Worm (Caenorhabditis elegans) whole organism, L2 larva: ENCODE data around the gene srw-117.

Experiments used
- R02D3.7 ChIP-seq: fragments of 150-350 bp; optimal IDR thresholded peaks from 2 replicates; lab custom pipeline; 2014; ENCODE audit warnings: missing biosample characterization, missing genetic modification characterization
- Y55F3AM.14 ChIP-seq: fragments of 200-800 bp; sonication (Bioruptor generic); optimal IDR thresholded peaks from 2 replicates; lab custom pipeline; 2018; ENCODE audit warnings: mild to moderate bottlenecking, missing genetic modification characterization, missing compliant biosample characterization
- aly-2 ChIP-seq: fragments of 150-350 bp; optimal IDR thresholded peaks from 2 replicates; lab custom pipeline; 2014; ENCODE audit warnings: missing biosample characterization, missing genetic modification characterization
- blmp-1 ChIP-seq: sonication (generic microtip); optimal IDR thresholded peaks from 2 replicates; lab custom pipeline; 2017; ENCODE audit warnings: missing genetic modification characterization, mild to moderate bottlenecking, missing compliant biosample characterization, antibody characterized with exemption, moderate library complexity; ENCODE audit not compliant: insufficient read depth
- ceh-16 ChIP-seq: fragments of 150-350 bp; optimal IDR thresholded peaks from 2 replicates; lab custom pipeline; 2014; ENCODE audit warnings: missing biosample characterization, missing genetic modification characterization
- ceh-82 ChIP-seq: fragments of 150-350 bp; optimal IDR thresholded peaks from 2 replicates; lab custom pipeline; 2014; ENCODE audit warnings: missing biosample characterization, missing genetic modification characterization
- crh-2 ChIP-seq: sonication (generic microtip); optimal IDR thresholded peaks from 2 replicates; lab custom pipeline; 2017; ENCODE audit warnings: missing biosample characterization, missing genetic modification characterization
- dmd-4 ChIP-seq: sonication (generic microtip); optimal IDR thresholded peaks from 2 replicates; lab custom pipeline; 2017; ENCODE audit warnings: missing biosample characterization, missing genetic modification characterization
- egl-27 ChIP-seq: sonication (generic microtip); optimal IDR thresholded peaks from 3 replicates; lab custom pipeline; 2017; ENCODE audit warnings: missing biosample characterization, missing genetic modification reagents, missing genetic modification characterization
- elt-3 ChIP-seq: sonication (generic microtip); optimal IDR thresholded peaks from 2 replicates; lab custom pipeline; 2017; ENCODE audit warnings: missing biosample characterization, missing genetic modification characterization
- gmeb-1 ChIP-seq: fragments of 150-350 bp; optimal IDR thresholded peaks from 2 replicates; lab custom pipeline; 2014; ENCODE audit warnings: missing biosample characterization, missing genetic modification characterization
- lin-11 ChIP-seq: fragments of 150-350 bp; sonication (generic microtip); optimal IDR thresholded peaks from 2 replicates; lab custom pipeline; 2014; ENCODE audit warnings: missing biosample characterization, missing genetic modification characterization, inconsistent platforms, mixed read lengths
- lin-13 ChIP-seq: fragments of 150-350 bp; optimal IDR thresholded peaks from 2 replicates; lab custom pipeline; 2014; ENCODE audit warnings: missing biosample characterization, missing genetic modification reagents, missing genetic modification characterization
- lsy-2 ChIP-seq, 2 experiments: fragments of 150-350 bp in 1 of 2; sonication (generic microtip) in 1 of 2; optimal IDR thresholded peaks; 2 replicates each; lab custom pipeline; 2014 to 2017; ENCODE audit warnings: missing biosample characterization in 2 of 2, missing genetic modification characterization in 2 of 2
- mab-5 ChIP-seq: fragments of 150-350 bp; optimal IDR thresholded peaks from 2 replicates; lab custom pipeline; 2014; ENCODE audit warnings: missing biosample characterization, missing genetic modification characterization
- mbf-1 ChIP-seq: sonication (generic microtip); optimal IDR thresholded peaks from 2 replicates; lab custom pipeline; 2017; ENCODE audit warnings: missing biosample characterization, missing genetic modification characterization
- mdl-1 ChIP-seq, 2 experiments: fragments of 150-350 bp in 1 of 2; sonication (generic microtip) in 1 of 2; optimal IDR thresholded peaks; 2 replicates each; lab custom pipeline; 2017; ENCODE audit warnings: missing biosample characterization in 2 of 2, missing genetic modification characterization in 2 of 2
- nhr-10 ChIP-seq: sonication (generic microtip); optimal IDR thresholded peaks from 2 replicates; lab custom pipeline; 2017; ENCODE audit warnings: missing biosample characterization, missing genetic modification characterization
- nhr-11 ChIP-seq: fragments of 150-350 bp; optimal IDR thresholded peaks from 2 replicates; lab custom pipeline; 2014; ENCODE audit warnings: missing biosample characterization, missing genetic modification characterization
- nhr-12 ChIP-seq: fragments of 150-350 bp; optimal IDR thresholded peaks from 2 replicates; lab custom pipeline; 2014; ENCODE audit warnings: missing biosample characterization, missing genetic modification characterization
- nhr-23 ChIP-seq: fragments of 150-350 bp; optimal IDR thresholded peaks from 2 replicates; lab custom pipeline; 2014; ENCODE audit warnings: missing biosample characterization, missing genetic modification reagents, missing genetic modification characterization
- nhr-237 ChIP-seq: fragments of 150-350 bp; optimal IDR thresholded peaks from 2 replicates; lab custom pipeline; 2014; ENCODE audit warnings: missing biosample characterization, missing genetic modification characterization
- nhr-6 ChIP-seq: fragments of 150-350 bp; optimal IDR thresholded peaks from 2 replicates; lab custom pipeline; 2014; ENCODE audit warnings: missing biosample characterization, missing genetic modification characterization
- nhr-77 ChIP-seq: fragments of 150-350 bp; optimal IDR thresholded peaks from 2 replicates; lab custom pipeline; 2014; ENCODE audit warnings: missing biosample characterization, missing genetic modification characterization
- sem-4 ChIP-seq: fragments of 150-350 bp; optimal IDR thresholded peaks from 2 replicates; lab custom pipeline; 2014; ENCODE audit warnings: missing biosample characterization, missing genetic modification reagents, missing genetic modification characterization
- sma-3 ChIP-seq: sonication (generic microtip); optimal IDR thresholded peaks from 2 replicates; lab custom pipeline; 2016; ENCODE audit warnings: missing genetic modification reagents, missing genetic modification characterization, missing compliant biosample characterization
- sma-9 ChIP-seq, 2 experiments: fragments of 150-350 bp in 1 of 2; sonication (generic microtip) in 1 of 2; optimal IDR thresholded peaks; 2 replicates each; lab custom pipeline; 2014 to 2016; ENCODE audit warnings: missing genetic modification characterization in 2 of 2, mild to moderate bottlenecking in 1 of 2, missing biosample characterization in 1 of 2, missing compliant biosample characterization in 1 of 2, missing genetic modification reagents in 1 of 2, moderate library complexity in 1 of 2
- snpc-4 ChIP-seq: fragments of 150-350 bp; optimal IDR thresholded peaks from 2 replicates; lab custom pipeline; 2014; ENCODE audit warnings: missing biosample characterization, missing genetic modification characterization
- unc-39 ChIP-seq: fragments of 150-350 bp; optimal IDR thresholded peaks from 2 replicates; lab custom pipeline; 2014; ENCODE audit warnings: missing biosample characterization, missing genetic modification characterization
- unc-55 ChIP-seq: fragments of 150-350 bp; sonication (generic microtip); optimal IDR thresholded peaks from 3 replicates; lab custom pipeline; 2014; ENCODE audit warnings: missing biosample characterization, missing genetic modification reagents, missing genetic modification characterization
- zag-1 ChIP-seq: fragments of 150-350 bp; optimal IDR thresholded peaks from 2 replicates; lab custom pipeline; 2014; ENCODE audit warnings: missing biosample characterization, missing genetic modification characterization
- ztf-1 ChIP-seq: fragments of 200-800 bp; sonication (Bioruptor generic); conservative IDR thresholded peaks from 2 replicates; pipeline ENCODE4 v1.3.6; 2022; ENCODE audit warnings: missing genetic modification characterization, missing compliant biosample characterization
- ztf-11 ChIP-seq: sonication (generic microtip); optimal IDR thresholded peaks from 2 replicates; lab custom pipeline; 2017; ENCODE audit warnings: missing biosample characterization, missing genetic modification characterization
- ztf-4 ChIP-seq: fragments of 150-350 bp; optimal IDR thresholded peaks from 2 replicates; lab custom pipeline; 2014; ENCODE audit warnings: missing biosample characterization, missing genetic modification characterization

The srw-117 gene

DNA sequence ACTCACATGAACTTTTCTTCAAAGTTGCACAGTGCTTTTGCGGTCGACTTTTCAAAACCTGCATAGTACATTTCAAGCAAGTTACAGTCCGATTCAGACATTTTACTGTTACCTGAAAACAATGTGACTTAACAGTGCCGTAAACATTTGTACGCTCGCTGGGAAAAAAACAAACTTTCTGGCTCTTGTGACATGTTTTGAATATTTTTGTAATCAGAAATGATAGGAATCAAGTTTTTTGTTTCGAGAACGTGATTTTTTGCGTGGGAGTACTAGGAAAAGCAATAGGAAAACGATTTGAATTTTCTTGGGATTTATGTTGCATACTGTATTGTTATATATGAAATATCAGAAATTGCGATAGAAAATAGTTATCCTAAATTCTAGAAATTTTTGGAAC lies 12.9 kb upstream of the srw-117 start, which contains the start of gene srw-120:
Gene srw-120 (minus strand): TSS at position 101 of the 400 bp plus-strand sequence.
- TF ChIP-seq nhr-237 = no peak

DNA sequence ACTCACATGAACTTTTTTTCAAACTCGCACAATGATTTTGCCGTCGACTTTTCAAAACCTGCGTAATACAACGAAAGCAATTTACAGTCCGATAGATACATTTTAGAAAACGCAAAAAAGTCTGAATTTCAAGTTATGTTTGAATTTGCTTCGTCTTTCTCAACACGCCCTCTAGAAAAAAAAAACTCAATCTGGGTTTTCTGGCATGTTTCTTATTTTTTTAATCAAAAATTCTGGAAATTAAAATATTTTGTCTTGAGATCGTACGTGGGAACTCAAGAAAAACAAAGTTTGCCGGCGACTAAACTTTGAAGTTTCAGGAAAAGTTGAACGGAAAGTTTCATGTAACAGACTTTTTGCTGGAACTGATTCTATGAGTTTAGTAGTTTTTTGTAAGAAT lies 10.6 kb upstream of the srw-117 start, which contains the start of gene srw-115:
Gene srw-115 (minus strand): TSS at position 101 of the 400 bp plus-strand sequence.
- no peak for TF ChIP-seq aly-2 (tag; lab: Kevin White, UChicago)
- TF ChIP-seq nhr-12 (tag; lab: Kevin White, UChicago) = no peak
- no peak for TF ChIP-seq ztf-11 (tag; lab: Kevin White, UChicago)
- no peak for TF ChIP-seq egl-27 (tag; lab: Kevin White, UChicago)
- TF ChIP-seq mab-5 (tag; lab: Kevin White, UChicago) = no peak
- no peak for TF ChIP-seq ztf-4
- no peak for TF ChIP-seq sem-4 (tag; lab: Kevin White, UChicago)
- no peak for TF ChIP-seq dmd-4
- no peak for TF ChIP-seq Y55F3AM.14 (GFP tag; lab: Kevin White, UChicago)
- TF ChIP-seq nhr-10 = no peak
- no peak for TF ChIP-seq nhr-237
- no peak for TF ChIP-seq nhr-11
- TF ChIP-seq mdl-1 (tag; optimal IDR thresholded peaks at IDR 0.05; lab: Kevin White, UChicago) = no peak
- TF ChIP-seq nhr-23 (tag; lab: Kevin White, UChicago) = no peak
- TF ChIP-seq, all 48 proteins: peak for 0

DNA sequence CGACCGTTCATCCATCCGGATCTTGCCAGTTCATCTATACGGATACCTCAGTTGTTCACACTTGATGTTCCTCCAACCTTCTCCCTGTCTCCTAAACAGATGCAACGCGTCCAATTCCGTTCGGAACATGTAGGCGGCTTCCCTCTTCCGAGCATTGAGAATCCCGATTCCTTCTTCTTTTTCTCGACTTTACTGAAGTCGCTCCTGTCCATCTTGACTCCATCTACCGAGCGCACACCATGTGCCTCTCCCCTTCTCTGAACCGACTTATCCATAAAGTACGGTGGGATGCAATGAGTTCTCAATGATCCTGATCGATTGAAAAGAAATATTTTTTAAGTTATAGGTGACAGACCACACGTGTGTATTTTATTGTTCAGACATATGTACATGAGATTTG lies 8.8 kb upstream of the srw-117 start:
- TF ChIP-seq elt-3 (no peak), lin-13 (GFP tag; lab: Kevin White, UChicago) (no peak), ztf-1 (no peak), nhr-237 (no peak), blmp-1 (tag; lab: Kevin White, UChicago) (no peak), crh-2 (no peak), gmeb-1 (tag; lab: Kevin White, UChicago) (no peak), egl-27 (tag; lab: Kevin White, UChicago) (no peak), zag-1 (tag; lab: Kevin White, UChicago) (no peak), ztf-11 (tag; lab: Kevin White, UChicago) (no peak), nhr-77 (no peak), ceh-82 (no peak), sma-3 (GFP tag; lab: Kevin White, UChicago) (no peak), lsy-2 (tag; optimal IDR thresholded peaks at IDR 0.05; lab: Kevin White, UChicago) (no peak), mbf-1 (no peak), sem-4 (tag; lab: Kevin White, UChicago) (no peak), Y55F3AM.14 (GFP tag; lab: Kevin White, UChicago) (no peak), nhr-10 (no peak), R02D3.7 (tag; lab: Kevin White, UChicago) (no peak)

DNA sequence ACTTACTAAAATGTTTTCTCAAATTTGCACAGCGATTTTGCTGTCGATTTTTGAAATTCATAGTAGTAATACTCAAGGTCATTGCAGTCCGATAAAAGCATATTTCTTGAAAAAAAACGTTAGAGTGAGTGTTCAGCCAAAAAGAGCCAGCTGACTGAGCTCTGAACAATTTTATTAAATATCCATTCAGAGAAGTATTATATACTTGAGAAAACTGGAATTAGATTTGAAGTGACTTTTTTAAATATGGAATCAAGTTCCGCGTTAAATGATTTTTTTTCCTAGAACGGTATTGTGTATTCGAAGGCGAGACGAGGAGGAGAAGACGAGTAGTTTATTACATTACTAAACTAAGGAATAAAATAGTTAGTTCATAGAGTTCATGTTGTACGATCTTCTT lies 8.2 kb upstream of the srw-117 start, which contains the start of gene srw-121:
Gene srw-121 (minus strand): TSS at position 101 of the 400 bp plus-strand sequence.
- TF ChIP-seq sma-9 (GFP tag; optimal IDR thresholded peaks at IDR 0.05; lab: Kevin White, UChicago) (no peak), sma-9 (tag; optimal IDR thresholded peaks at IDR 0.05; lab: Kevin White, UChicago) (no peak), unc-55 (GFP tag; lab: Kevin White, UChicago) (no peak), ceh-16 (no peak), nhr-23 (tag; lab: Kevin White, UChicago) (no peak), nhr-237 (no peak), egl-27 (tag; lab: Kevin White, UChicago) (no peak), lin-13 (GFP tag; lab: Kevin White, UChicago) (no peak), nhr-6 (tag; lab: Kevin White, UChicago) (no peak), ceh-82 (no peak), nhr-77 (no peak), aly-2 (tag; lab: Kevin White, UChicago) (no peak), R02D3.7 (tag; lab: Kevin White, UChicago) (no peak), ztf-11 (tag; lab: Kevin White, UChicago) (no peak), snpc-4 (tag; lab: Kevin White, UChicago) (no peak)

DNA sequence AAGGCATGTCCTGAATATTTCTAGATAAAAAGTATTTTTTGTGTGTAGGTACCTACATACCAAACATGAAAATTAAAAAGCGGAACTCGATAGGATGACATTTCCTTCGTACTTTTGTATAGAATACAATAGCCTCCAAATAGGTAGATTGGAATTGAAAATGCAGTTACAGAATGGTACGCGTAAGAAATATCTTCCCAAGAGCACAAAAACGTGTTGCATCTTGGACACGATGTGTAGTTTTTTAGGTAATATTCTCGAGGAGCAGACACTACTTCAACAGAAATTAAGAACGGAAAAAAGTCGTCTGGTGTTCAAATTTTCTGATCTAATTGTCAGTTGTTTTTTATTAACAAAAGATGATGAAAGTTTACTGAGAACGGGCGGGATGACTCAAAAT lies 4.2 kb upstream of the srw-117 start, which contains the start of gene srh-85:
Gene srh-85 (minus strand): TSS at position 101 of the 400 bp plus-strand sequence.
- no peak for TF ChIP-seq unc-39 (tag; lab: Kevin White, UChicago)
- TF ChIP-seq unc-55 (GFP tag; lab: Kevin White, UChicago) = no peak
- no peak for TF ChIP-seq zag-1 (tag; lab: Kevin White, UChicago)
- TF ChIP-seq nhr-23 (tag; lab: Kevin White, UChicago) = no peak
- no peak for TF ChIP-seq mab-5 (tag; lab: Kevin White, UChicago)
- TF ChIP-seq lin-11 (tag; lab: Kevin White, UChicago) = no peak
- TF ChIP-seq nhr-11 = no peak
- TF ChIP-seq Y55F3AM.14 (GFP tag; lab: Kevin White, UChicago) = no peak
- TF ChIP-seq, all 48 proteins: peak for 0
